Worm (Caenorhabditis elegans) whole organism, late embryonic: ENCODE measurements around the gene nhr-128.

Experiments used
- ama-1 ChIP-seq: fragments of 150-350 bp; optimal IDR thresholded peaks from 2 replicates; lab custom pipeline; 2014
- elt-2 ChIP-seq: sonication (generic microtip); optimal IDR thresholded peaks from 2 replicates; lab custom pipeline; 2016; ENCODE audit warnings: missing genetic modification reagents, missing genetic modification characterization, missing compliant biosample characterization
- nfya-1 ChIP-seq: sonication (generic microtip); optimal IDR thresholded peaks from 2 replicates; lab custom pipeline; 2017; ENCODE audit warnings: missing genetic modification characterization, mild to moderate bottlenecking, missing compliant biosample characterization, antibody characterized with exemption, moderate library complexity
- unc-3 ChIP-seq, 2 experiments: fragments of 200-800 bp in 1 of 2; sonication (Bioruptor generic) in 1 of 2; sonication (generic microtip) in 1 of 2; conservative IDR thresholded peaks in 1 of 2; optimal IDR thresholded peaks in 1 of 2; 2 replicates each; pipeline versions ENCODE4 v1.3.6 to Lab custom; 2016 to 2022; ENCODE audit warnings: missing compliant biosample characterization in 2 of 2, missing genetic modification characterization in 2 of 2, missing genetic modification reagents in 1 of 2

- no peak for TF ChIP-seq nfya-1 (tag; lab: Kevin White, UChicago)
- TF ChIP-seq unc-3 (GFP tag; conservative IDR thresholded peaks at IDR 0.05; lab: Robert Waterston, UW): no peak
- TF ChIP-seq unc-3 (tag; optimal IDR thresholded peaks at IDR 0.05; lab: Kevin White, UChicago): no peak
- no peak for TF ChIP-seq elt-2 (tag; lab: Kevin White, UChicago)
- no peak for TF ChIP-seq ama-1 (lab: Kevin White, UChicago)
These were observed 9.0 kb downstream of the nhr-128 start, which contains the start of gene nhr-134 for ce11 chrV:2230912-2231311.
